Fruit fly (Drosophila melanogaster) whole organism, prepupa: Measurements from ENCODE around the gene CG3609.
A peak's percentile ranks its signal among the peaks of the same experiment; 100 is the strongest.

ENCODE experiments used
- Blimp-1 ChIP-seq: fragments of 200-800 bp; sonication (Bioruptor generic); optimal IDR thresholded peaks from 3 replicates; lab custom pipeline; 2017; ENCODE audit warnings: missing biosample characterization, missing genetic modification characterization, mild to moderate bottlenecking, moderate library complexity, missing genetic modification reagents
- CG10631 ChIP-seq: fragments of 200-800 bp; sonication (Bioruptor generic); optimal IDR thresholded peaks from 2 replicates; lab custom pipeline; 2016; ENCODE audit warnings: missing biosample characterization, missing genetic modification characterization
- CG11294 ChIP-seq: fragments of 200-800 bp; sonication (Bioruptor generic); IDR thresholded peaks from 2 replicates; pipeline ENCODE4 v1.3.6; 2022; ENCODE audit warnings: missing biosample characterization, missing genetic modification characterization
- CG11762 ChIP-seq: fragments of 200-800 bp; sonication (Bioruptor generic); optimal IDR thresholded peaks from 3 replicates; lab custom pipeline; 2016; ENCODE audit warnings: missing biosample characterization, missing genetic modification characterization; ENCODE audit not compliant: insufficient read depth
- CG15336 ChIP-seq: fragments of 200-800 bp; sonication (Bioruptor generic); IDR thresholded peaks from 2 replicates; pipeline ENCODE4 v1.3.6; 2022; ENCODE audit warnings: missing biosample characterization, missing genetic modification characterization
- CG1621 ChIP-seq: fragments of 200-800 bp; sonication (Bioruptor generic); optimal IDR thresholded peaks from 3 replicates; lab custom pipeline; 2018; ENCODE audit warnings: missing biosample characterization, mild to moderate bottlenecking, missing genetic modification characterization
- CG16779 ChIP-seq: fragments of 200-800 bp; sonication (Bioruptor generic); optimal IDR thresholded peaks from 3 replicates; lab custom pipeline; 2017; ENCODE audit warnings: missing biosample characterization, mild to moderate bottlenecking, missing genetic modification characterization
- CG31627 ChIP-seq: fragments of 200-800 bp; sonication (Bioruptor generic); optimal IDR thresholded peaks from 3 replicates; lab custom pipeline; 2016; ENCODE audit warnings: missing biosample characterization, missing genetic modification characterization
- CG4318 ChIP-seq: fragments of 200-800 bp; sonication (Bioruptor generic); optimal IDR thresholded peaks from 3 replicates; lab custom pipeline; 2017; ENCODE audit warnings: missing biosample characterization, mild to moderate bottlenecking, missing genetic modification characterization
- CG6276 ChIP-seq: fragments of 200-800 bp; sonication (Bioruptor generic); optimal IDR thresholded peaks from 2 replicates; lab custom pipeline; 2017; ENCODE audit warnings: missing biosample characterization, mild to moderate bottlenecking, missing genetic modification characterization
- CG6792 ChIP-seq: fragments of 200-800 bp; sonication (Bioruptor generic); optimal IDR thresholded peaks from 3 replicates; lab custom pipeline; 2016; ENCODE audit warnings: missing biosample characterization, missing genetic modification characterization
- CG6808 ChIP-seq: fragments of 200-800 bp; sonication (Bioruptor generic); optimal IDR thresholded peaks from 3 replicates; lab custom pipeline; 2017; ENCODE audit warnings: missing biosample characterization, missing genetic modification characterization, mild to moderate bottlenecking, moderate library complexity, missing genetic modification reagents
- CG6854 ChIP-seq: fragments of 200-800 bp; sonication (Bioruptor generic); optimal IDR thresholded peaks from 2 replicates; lab custom pipeline; 2017; ENCODE audit warnings: missing biosample characterization, mild to moderate bottlenecking, missing genetic modification characterization
- CG7368 ChIP-seq: fragments of 200-800 bp; sonication (Bioruptor generic); optimal IDR thresholded peaks from 3 replicates; lab custom pipeline; 2016; ENCODE audit warnings: missing biosample characterization, missing genetic modification characterization
- CG8119 ChIP-seq: fragments of 200-800 bp; sonication (Bioruptor generic); IDR thresholded peaks from 3 replicates; pipeline ENCODE4 v1.3.6; 2022; ENCODE audit warnings: missing biosample characterization, missing genetic modification characterization
- CG8632 ChIP-seq: fragments of 200-800 bp; sonication (Bioruptor generic); optimal IDR thresholded peaks from 3 replicates; lab custom pipeline; 2016; ENCODE audit warnings: missing biosample characterization, missing genetic modification characterization
- CG9139 ChIP-seq: fragments of 200-800 bp; sonication (Bioruptor generic); optimal IDR thresholded peaks from 3 replicates; lab custom pipeline; 2017; ENCODE audit warnings: missing biosample characterization, mild to moderate bottlenecking, missing genetic modification characterization
- Eip78C ChIP-seq: fragments of 200-800 bp; sonication (Bioruptor generic); peaks from one replicate; lab custom pipeline; 2016; ENCODE audit warnings: missing biosample characterization, missing genetic modification characterization
- Eip93F ChIP-seq: fragments of 200-800 bp; sonication (Bioruptor generic); optimal IDR thresholded peaks from 2 replicates; lab custom pipeline; 2016; ENCODE audit warnings: missing biosample characterization, mild to moderate bottlenecking, missing genetic modification characterization
- Ets21C ChIP-seq: fragments of 200-800 bp; sonication (Bioruptor generic); optimal IDR thresholded peaks from 3 replicates; lab custom pipeline; 2016; ENCODE audit warnings: missing biosample characterization, missing genetic modification characterization
- Ets96B ChIP-seq: fragments of 200-800 bp; optimal IDR thresholded peaks from 2 replicates; lab custom pipeline; 2019; ENCODE audit warnings: missing biosample characterization, mild to moderate bottlenecking, missing genetic modification characterization, moderate library complexity
- Hr39 ChIP-seq: fragments of 200-800 bp; sonication (Bioruptor generic); optimal IDR thresholded peaks from 2 replicates; lab custom pipeline; 2016; ENCODE audit warnings: missing biosample characterization, missing genetic modification characterization
- Hr4 ChIP-seq: fragments of 200-800 bp; sonication (Bioruptor generic); optimal IDR thresholded peaks from 3 replicates; lab custom pipeline; 2016; ENCODE audit warnings: missing biosample characterization, missing genetic modification characterization
- Lpt ChIP-seq: fragments of 200-800 bp; sonication (Bioruptor generic); optimal IDR thresholded peaks from 3 replicates; lab custom pipeline; 2016; ENCODE audit warnings: missing biosample characterization, missing genetic modification characterization
- Met ChIP-seq: fragments of 200-800 bp; sonication (Bioruptor generic); optimal IDR thresholded peaks from 3 replicates; lab custom pipeline; 2016; ENCODE audit warnings: missing biosample characterization, missing genetic modification characterization
- OdsH ChIP-seq: fragments of 200-800 bp; sonication (Bioruptor generic); optimal IDR thresholded peaks from 3 replicates; lab custom pipeline; 2016; ENCODE audit warnings: missing biosample characterization, missing genetic modification characterization
- Smox ChIP-seq: fragments of 200-800 bp; sonication (Bioruptor generic); optimal IDR thresholded peaks from 3 replicates; lab custom pipeline; 2016; ENCODE audit warnings: missing biosample characterization, missing genetic modification characterization
- Sox14 ChIP-seq: fragments of 200-800 bp; sonication (Bioruptor generic); optimal IDR thresholded peaks from 3 replicates; lab custom pipeline; 2016; ENCODE audit warnings: missing biosample characterization, missing genetic modification characterization
- Sox15 ChIP-seq: fragments of 200-800 bp; sonication (Bioruptor generic); optimal IDR thresholded peaks from 3 replicates; lab custom pipeline; 2016; ENCODE audit warnings: missing biosample characterization, missing genetic modification characterization
- achi ChIP-seq: fragments of 200-800 bp; sonication (Bioruptor generic); optimal IDR thresholded peaks from 3 replicates; lab custom pipeline; 2016; ENCODE audit warnings: missing biosample characterization, missing genetic modification characterization
- cyc ChIP-seq: fragments of 200-800 bp; sonication (Bioruptor generic); optimal IDR thresholded peaks from 3 replicates; lab custom pipeline; 2016; ENCODE audit warnings: missing biosample characterization, missing genetic modification characterization
- dsx ChIP-seq: fragments of 200-800 bp; optimal IDR thresholded peaks from 3 replicates; lab custom pipeline; 2019; ENCODE audit warnings: missing biosample characterization, mild to moderate bottlenecking, missing genetic modification characterization, moderate library complexity; ENCODE audit not compliant: poor library complexity, severe bottlenecking
- eg ChIP-seq: fragments of 200-800 bp; sonication (Bioruptor generic); IDR thresholded peaks from 3 replicates; pipeline ENCODE4 v1.3.6; 2022; ENCODE audit warnings: missing biosample characterization, missing genetic modification characterization
- esn ChIP-seq: fragments of 200-800 bp; sonication (Bioruptor generic); optimal IDR thresholded peaks from 2 replicates; lab custom pipeline; 2016; ENCODE audit warnings: missing biosample characterization, mild to moderate bottlenecking, missing genetic modification characterization, moderate library complexity
- fd85E ChIP-seq: fragments of 200-800 bp; sonication (Bioruptor generic); optimal IDR thresholded peaks from 3 replicates; lab custom pipeline; 2016; ENCODE audit warnings: missing biosample characterization, missing genetic modification characterization
- fkh ChIP-seq: fragments of 200-800 bp; sonication (Bioruptor generic); optimal IDR thresholded peaks from 3 replicates; lab custom pipeline; 2017; ENCODE audit warnings: missing biosample characterization, mild to moderate bottlenecking, missing genetic modification characterization, moderate library complexity
- lz ChIP-seq: fragments of 200-800 bp; sonication (Bioruptor generic); optimal IDR thresholded peaks from 3 replicates; lab custom pipeline; 2016; ENCODE audit warnings: missing biosample characterization, missing genetic modification characterization
- salr ChIP-seq, 2 experiments: fragments of 200-800 bp; sonication (Bioruptor generic); optimal IDR thresholded peaks; 3 replicates each; lab custom pipeline; 2016 to 2018; ENCODE audit warnings: missing biosample characterization in 2 of 2, missing genetic modification characterization in 2 of 2, mild to moderate bottlenecking in 1 of 2
- spab ChIP-seq: fragments of 200-800 bp; sonication (Bioruptor generic); optimal IDR thresholded peaks from 2 replicates; lab custom pipeline; 2017; ENCODE audit warnings: missing biosample characterization, mild to moderate bottlenecking, missing genetic modification characterization, missing genetic modification reagents
- ss ChIP-seq, 2 experiments: fragments of 200-800 bp; sonication (Bioruptor generic); optimal IDR thresholded peaks; 2 replicates in 1 of 2; 3 replicates in 1 of 2; lab custom pipeline; 2017 to 2018; ENCODE audit warnings: mild to moderate bottlenecking in 2 of 2, missing biosample characterization in 2 of 2, missing genetic modification characterization in 2 of 2, moderate library complexity in 1 of 2
- svp ChIP-seq: fragments of 200-800 bp; sonication (Bioruptor generic); peaks from one replicate; lab custom pipeline; 2016; ENCODE audit warnings: missing biosample characterization, missing genetic modification characterization
- topi ChIP-seq: fragments of 200-800 bp; sonication (Bioruptor generic); optimal IDR thresholded peaks from 3 replicates; lab custom pipeline; 2016; ENCODE audit warnings: missing biosample characterization, missing genetic modification characterization
- vri ChIP-seq: fragments of 200-800 bp; sonication (Bioruptor generic); optimal IDR thresholded peaks from 3 replicates; lab custom pipeline; 2016; ENCODE audit warnings: missing biosample characterization, mild to moderate bottlenecking, missing genetic modification characterization

CG3609 gene

DNA sequence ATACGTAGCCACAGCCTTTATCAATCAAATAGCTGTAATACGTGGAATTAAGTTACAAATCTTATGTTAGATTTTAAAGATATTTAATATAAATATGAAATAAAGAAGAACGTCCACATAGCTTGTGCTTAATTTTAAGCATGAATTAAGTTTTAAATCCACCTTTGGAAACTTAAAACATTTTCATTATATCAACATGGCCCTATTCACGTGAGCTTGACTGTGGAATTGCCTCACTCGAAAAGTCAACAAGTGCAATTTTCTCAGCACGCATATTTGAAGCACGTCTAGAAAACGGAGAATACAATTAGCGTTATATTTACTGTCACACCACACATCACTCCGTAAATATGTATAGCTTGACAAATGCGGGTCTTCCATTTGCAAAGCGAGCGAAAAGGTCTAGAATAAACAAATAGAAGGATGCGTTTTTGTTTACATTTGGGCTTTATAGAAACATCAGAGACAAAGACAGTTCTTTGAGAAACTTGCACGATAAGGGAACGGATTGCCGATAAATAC is 10.7 kb downstream of the CG3609 start (continued):
- TF ChIP-seq lz (GFP tag; lab: Kevin White, UChicago) (peak; percentile 92), CG6792 (GFP tag; lab: Kevin White, UChicago) (peak; percentile 92), CG10631 (GFP tag; lab: Kevin White, UChicago) (peak; percentile 90), CG4318 (peak; percentile 91), Blimp-1 (GFP tag; lab: Kevin White, UChicago) (peak; percentile 86), CG6854 (GFP tag; lab: Kevin White, UChicago) (peak; percentile 93), fd85E (GFP tag; lab: Kevin White, UChicago) (peak; percentile 69), CG15336 (GFP tag; lab: Robert Waterston, UW) (peak; percentile 98), Eip93F (GFP tag; lab: Kevin White, UChicago) (peak; percentile 93), Ets96B (tag; lab: Kevin White, UChicago) (peak; percentile 97), salr (GFP tag; optimal IDR thresholded peaks at IDR 0.05; lab: Kevin White, UChicago) (peak; percentile 88), topi (GFP tag; lab: Kevin White, UChicago) (peak; percentile 94), OdsH (GFP tag; lab: Kevin White, UChicago) (peak; percentile 95), svp (GFP tag; lab: Kevin White, UChicago) (peak; percentile 97), CG11294 (GFP tag; lab: Robert Waterston, UW) (peak; percentile 92)

DNA sequence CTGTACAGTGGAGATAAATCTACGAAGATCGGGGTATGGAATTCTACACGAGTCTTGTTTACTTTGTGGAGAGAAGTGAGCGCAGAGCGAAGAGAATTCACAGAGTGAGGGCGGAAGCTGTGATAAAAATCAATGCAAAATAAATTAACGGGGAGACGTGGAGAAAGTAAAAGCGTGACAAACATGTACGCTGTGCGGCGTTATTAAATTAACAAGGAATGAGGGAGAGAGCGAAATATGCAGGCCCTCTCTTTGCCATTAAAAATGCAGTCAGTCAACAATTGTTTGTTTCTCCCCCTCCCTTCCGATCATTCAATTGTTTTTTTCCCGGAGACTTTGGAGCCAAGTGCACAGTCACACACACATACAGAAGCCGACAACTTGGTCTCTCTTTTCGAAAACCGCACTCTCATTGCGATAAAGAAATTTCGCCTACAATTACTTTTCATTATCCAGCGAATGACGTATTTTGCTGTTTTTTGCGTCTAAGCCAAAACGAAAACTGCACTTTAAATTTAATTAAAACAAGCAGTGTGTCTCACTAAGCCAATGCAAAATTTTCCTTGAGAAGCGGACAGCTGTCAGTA is 11.5 kb downstream of the CG3609 start:
- TF ChIP-seq Smox (GFP tag; lab: Kevin White, UChicago): no peak
- no peak for TF ChIP-seq Ets21C
- TF ChIP-seq CG6792 (GFP tag; lab: Kevin White, UChicago): peak; percentile 13
- 0 out of 3 replicates have a peak, but pooled peaks have one; percentile 30 for TF ChIP-seq CG8119 (GFP tag; lab: Robert Waterston, UW)
- TF ChIP-seq lz (GFP tag; lab: Kevin White, UChicago): no peak
- peak; percentile 43 for TF ChIP-seq CG16779 (tag; lab: Kevin White, UChicago)
- TF ChIP-seq CG31627 (GFP tag; lab: Kevin White, UChicago): no peak
- TF ChIP-seq fkh (GFP tag; lab: Kevin White, UChicago): peak; percentile 51
- no peak for TF ChIP-seq eg (GFP tag; lab: Robert Waterston, UW)
- TF ChIP-seq Sox14: peak; percentile 10
- no peak for TF ChIP-seq svp (GFP tag; lab: Kevin White, UChicago)
- TF ChIP-seq CG8632: no peak
- no peak for TF ChIP-seq CG4318
- TF ChIP-seq vri (GFP tag; lab: Kevin White, UChicago): no peak
- no peak for TF ChIP-seq Eip78C (GFP tag; lab: Kevin White, UChicago)
- no peak for TF ChIP-seq achi (GFP tag; lab: Kevin White, UChicago)
- TF ChIP-seq CG6854 (GFP tag; lab: Kevin White, UChicago): peak; percentile 53
- peak; percentile 62 for TF ChIP-seq CG6808 (GFP tag; lab: Kevin White, UChicago)
- TF ChIP-seq CG7368 (GFP tag; lab: Kevin White, UChicago): peak; percentile 23
- peak; percentile 40 for TF ChIP-seq spab (GFP tag; lab: Kevin White, UChicago)
- TF ChIP-seq esn: no peak
- TF ChIP-seq Sox15 (GFP tag; lab: Kevin White, UChicago): no peak
- TF ChIP-seq CG1621: peak; percentile 30
- peak; percentile 74 to 82 for TF ChIP-seq ss (GFP tag; optimal IDR thresholded peaks at IDR 0.05; lab: Kevin White, UChicago)
- TF ChIP-seq CG15336 (GFP tag; lab: Robert Waterston, UW): peak; percentile 54
- TF ChIP-seq CG6276: peak; percentile 59
- TF ChIP-seq dsx (GFP tag; lab: Kevin White, UChicago): peak; percentile 45
- TF ChIP-seq Blimp-1 (GFP tag; lab: Kevin White, UChicago): peak; percentile 89
- no peak for TF ChIP-seq Eip93F (GFP tag; lab: Kevin White, UChicago)
- TF ChIP-seq cyc (GFP tag; lab: Kevin White, UChicago): no peak
- TF ChIP-seq fd85E (GFP tag; lab: Kevin White, UChicago): no peak
- TF ChIP-seq Lpt: peak; percentile 56
- peak; percentile 70 for TF ChIP-seq CG9139 (GFP tag; lab: Kevin White, UChicago)
- TF ChIP-seq CG10631 (GFP tag; lab: Kevin White, UChicago): no peak
- peak; percentile 21 for TF ChIP-seq Met
- TF ChIP-seq Hr39: no peak
- TF ChIP-seq Hr4 (GFP tag; lab: Kevin White, UChicago): no peak
- peak; percentile 3 for TF ChIP-seq topi (GFP tag; lab: Kevin White, UChicago)
- TF ChIP-seq CG11762 (GFP tag; lab: Kevin White, UChicago): no peak
